Worm (Caenorhabditis elegans) whole organism, young adult: Measurements from ENCODE around the gene srz-13.

ENCODE experiments used
- B0035.1 ChIP-seq: sonication (generic microtip); optimal IDR thresholded peaks from 2 replicates; lab custom pipeline; 2016; ENCODE audit warnings: missing genetic modification characterization, mild to moderate bottlenecking, missing compliant biosample characterization, missing genotype, missing genetic modification reagents
- F22D6.2 ChIP-seq: sonication (generic microtip); optimal IDR thresholded peaks from 2 replicates; lab custom pipeline; 2016; ENCODE audit warnings: mild to moderate bottlenecking, missing genetic modification characterization, missing compliant biosample characterization
- F23B12.7 ChIP-seq: sonication (generic microtip); optimal IDR thresholded peaks from 2 replicates; lab custom pipeline; 2017; ENCODE audit warnings: missing genetic modification characterization, mild to moderate bottlenecking, missing compliant biosample characterization, antibody characterized with exemption, moderate library complexity; ENCODE audit not compliant: insufficient read depth
- F33H1.4 ChIP-seq: fragments of 200-800 bp; sonication (Bioruptor generic); IDR thresholded peaks from 2 replicates; pipeline ENCODE4 v1.3.6; 2022; ENCODE audit warnings: missing genetic modification reagents, missing genetic modification characterization, missing compliant biosample characterization
- F39B2.1 ChIP-seq: fragments of 200-800 bp; sonication (Bioruptor generic); IDR thresholded peaks from 2 replicates; pipeline ENCODE4 v1.3.6; 2022; ENCODE audit warnings: missing genetic modification reagents, missing genetic modification characterization, missing compliant biosample characterization
- F49E8.2 ChIP-seq: sonication (generic microtip); optimal IDR thresholded peaks from 3 replicates; lab custom pipeline; 2017; ENCODE audit warnings: missing genetic modification characterization, mild to moderate bottlenecking, missing compliant biosample characterization, antibody characterized with exemption, moderate library complexity; ENCODE audit not compliant: insufficient read depth
- Y53F4B.3 ChIP-seq: fragments of 200-800 bp; sonication (Bioruptor generic); IDR thresholded peaks from 2 replicates; pipeline ENCODE4 v1.3.6; 2022; ENCODE audit warnings: missing genetic modification reagents, missing genetic modification characterization, missing compliant biosample characterization
- Y53G8AR.9 ChIP-seq: fragments of 200-800 bp; sonication (Bioruptor generic); conservative IDR thresholded peaks from 2 replicates; pipeline ENCODE4 v1.3.6; 2022; ENCODE audit warnings: missing genetic modification reagents, missing genetic modification characterization, missing compliant biosample characterization
- Y56A3A.18 ChIP-seq: fragments of 200-800 bp; sonication (Bioruptor generic); IDR thresholded peaks from 2 replicates; pipeline ENCODE4 v1.3.6; 2022; ENCODE audit warnings: missing genetic modification reagents, missing genetic modification characterization, missing compliant biosample characterization
- atf-7 ChIP-seq: sonication (generic microtip); optimal IDR thresholded peaks from 2 replicates; lab custom pipeline; 2017; ENCODE audit warnings: mild to moderate bottlenecking, missing genetic modification characterization, missing compliant biosample characterization
- cebp-1 ChIP-seq, 2 experiments: fragments of 200-800 bp in 1 of 2; sonication (Bioruptor generic) in 1 of 2; sonication (generic microtip) in 1 of 2; IDR thresholded peaks in 1 of 2; optimal IDR thresholded peaks in 1 of 2; 2 replicates each; pipeline versions ENCODE4 v1.3.6 to Lab custom; 2017 to 2022; ENCODE audit warnings: missing compliant biosample characterization in 2 of 2, missing genetic modification characterization in 2 of 2, mild to moderate bottlenecking in 1 of 2, missing genetic modification reagents in 1 of 2, moderate library complexity in 1 of 2
- cebp-2 ChIP-seq: fragments of 200-800 bp; sonication (Bioruptor generic); IDR thresholded peaks from 2 replicates; pipeline ENCODE4 v1.3.6; 2022; ENCODE audit warnings: missing genetic modification characterization, missing compliant biosample characterization
- ceh-27 ChIP-seq: fragments of 200-800 bp; sonication (Bioruptor generic); optimal IDR thresholded peaks from 2 replicates; lab custom pipeline; 2018; ENCODE audit warnings: mild to moderate bottlenecking, missing genetic modification characterization, moderate library complexity, missing compliant biosample characterization
- ceh-91 ChIP-seq: fragments of 200-800 bp; sonication (Bioruptor generic); IDR thresholded peaks from 2 replicates; pipeline ENCODE4 v1.3.6; 2022; ENCODE audit warnings: missing genetic modification reagents, missing genetic modification characterization, missing compliant biosample characterization
- dox-1 ChIP-seq: fragments of 200-800 bp; sonication (Bioruptor generic); IDR thresholded peaks from 2 replicates; pipeline ENCODE4 v1.3.6; 2022; ENCODE audit warnings: missing genetic modification reagents, missing genetic modification characterization, missing compliant biosample characterization
- efl-1 ChIP-seq: fragments of 150-350 bp; optimal IDR thresholded peaks from 2 replicates; lab custom pipeline; 2014; ENCODE audit warnings: missing biosample characterization, missing genetic modification reagents, missing genetic modification characterization
- ets-4 ChIP-seq: fragments of 200-800 bp; sonication (Bioruptor generic); optimal IDR thresholded peaks from 2 replicates; lab custom pipeline; 2018; ENCODE audit warnings: mild to moderate bottlenecking, missing genetic modification characterization, missing compliant biosample characterization
- gei-17 ChIP-seq: fragments of 200-800 bp; sonication (Bioruptor generic); optimal IDR thresholded peaks from 2 replicates; lab custom pipeline; 2018; ENCODE audit warnings: mild to moderate bottlenecking, missing genetic modification characterization, missing compliant biosample characterization
- hlh-26 ChIP-seq: fragments of 200-800 bp; sonication (Bioruptor generic); conservative IDR thresholded peaks from 2 replicates; pipeline ENCODE4 v1.3.6; 2022; ENCODE audit warnings: missing genetic modification reagents, missing genetic modification characterization, missing compliant biosample characterization
- hmg-1.2 ChIP-seq: fragments of 200-800 bp; sonication (Bioruptor generic); IDR thresholded peaks from 2 replicates; pipeline ENCODE4 v1.3.6; 2022; ENCODE audit warnings: missing genetic modification reagents, missing genetic modification characterization, missing compliant biosample characterization
- let-607 ChIP-seq, 2 experiments: fragments of 200-800 bp in 1 of 2; sonication (Bioruptor generic) in 1 of 2; sonication (generic microtip) in 1 of 2; optimal IDR thresholded peaks; 2 replicates each; lab custom pipeline; 2016 to 2018; ENCODE audit warnings: mild to moderate bottlenecking in 2 of 2, missing compliant biosample characterization in 2 of 2, missing genetic modification characterization in 2 of 2, moderate library complexity in 2 of 2, missing genotype in 1 of 2
- mcd-1 ChIP-seq: fragments of 200-800 bp; sonication (Bioruptor generic); IDR thresholded peaks from 2 replicates; pipeline ENCODE4 v1.3.6; 2022; ENCODE audit warnings: missing genetic modification reagents, missing genetic modification characterization, missing compliant biosample characterization
- mes-4 ChIP-seq: sonication (generic microtip); optimal IDR thresholded peaks from 2 replicates; lab custom pipeline; 2016; ENCODE audit warnings: missing genotype, missing genetic modification characterization, missing compliant biosample characterization
- nhr-120 ChIP-seq: fragments of 200-800 bp; sonication (Bioruptor generic); IDR thresholded peaks from 2 replicates; pipeline ENCODE4 v1.3.6; 2022; ENCODE audit warnings: missing genetic modification characterization, missing compliant biosample characterization
- pha-4 ChIP-seq: fragments of 150-350 bp; sonication (generic microtip); optimal IDR thresholded peaks from 2 replicates; lab custom pipeline; 2014; ENCODE audit warnings: missing biosample characterization, missing genetic modification reagents, missing genetic modification characterization
- sdz-38 ChIP-seq: sonication (generic microtip); optimal IDR thresholded peaks from 2 replicates; lab custom pipeline; 2016; ENCODE audit warnings: missing genotype, missing genetic modification characterization, missing compliant biosample characterization
- snpc-4 ChIP-seq, 5 experiments: fragments of 150-350 bp in 1 of 5; sonication (generic microtip) in 4 of 5; optimal IDR thresholded peaks; 2 replicates each; lab custom pipeline; 2014 to 2018; ENCODE audit warnings: missing genetic modification characterization in 5 of 5, missing biosample characterization in 3 of 5, antibody characterized with exemption in 2 of 5, mild to moderate bottlenecking in 2 of 5, missing compliant biosample characterization in 2 of 5, missing genotype in 2 of 5, moderate library complexity in 2 of 5, missing genetic modification reagents in 1 of 5
- zim-3 ChIP-seq: sonication (generic microtip); optimal IDR thresholded peaks from 2 replicates; lab custom pipeline; 2017; ENCODE audit warnings: mild to moderate bottlenecking, missing genetic modification characterization, moderate library complexity, missing compliant biosample characterization
- ztf-18 ChIP-seq: sonication (generic microtip); optimal IDR thresholded peaks from 2 replicates; lab custom pipeline; 2016; ENCODE audit warnings: missing genotype, mild to moderate bottlenecking, missing genetic modification characterization, missing compliant biosample characterization
- ztf-28 ChIP-seq: fragments of 200-800 bp; sonication (Bioruptor generic); IDR thresholded peaks from 2 replicates; pipeline ENCODE4 v1.3.6; 2022; ENCODE audit warnings: missing genetic modification reagents, missing genetic modification characterization, missing compliant biosample characterization

The srz-13 gene

DNA sequence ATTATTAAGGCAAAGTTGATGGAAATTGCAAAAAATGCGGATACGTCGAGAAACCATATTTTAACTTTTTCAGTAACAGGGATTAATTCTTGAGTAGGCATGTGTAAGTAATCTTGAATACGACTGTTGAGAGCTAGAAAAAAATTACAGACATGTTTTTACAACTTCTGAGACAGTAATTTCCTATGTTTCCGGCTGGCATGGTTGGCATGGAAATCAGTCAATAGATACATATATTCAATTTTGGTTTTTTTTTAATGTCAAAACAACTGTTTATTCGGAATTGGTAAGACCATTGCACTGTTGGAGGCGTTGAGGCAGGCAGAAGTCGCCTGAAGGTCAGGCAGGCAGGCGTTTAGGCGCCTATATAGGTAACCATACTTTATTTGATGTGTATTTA, 28.8 kb upstream of the srz-13 start, which contains the start of gene str-254:
Gene str-254 (minus strand): TSS at position 101 of the 400 bp plus-strand sequence.
- TF ChIP-seq cebp-2 (GFP tag; lab: Robert Waterston, UW) = no peak

DNA sequence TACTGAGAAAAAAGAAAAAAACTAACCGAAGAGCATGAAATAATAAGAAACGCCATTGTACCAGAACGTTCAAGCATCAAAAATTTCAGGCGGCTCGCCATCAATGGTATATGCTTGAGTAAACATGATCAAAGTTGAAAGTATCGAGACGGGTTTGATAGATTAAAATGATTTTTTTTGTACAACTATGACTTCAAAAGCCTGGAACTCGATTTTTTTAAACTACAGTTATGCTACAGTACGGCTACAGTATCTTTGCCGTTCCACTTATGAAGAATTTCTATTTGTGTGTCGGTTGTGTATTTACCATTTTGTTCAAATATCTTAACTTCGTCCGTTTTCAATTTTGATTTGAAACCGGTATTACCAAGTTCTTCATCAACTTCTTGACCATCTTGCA, 27.1 kb upstream of the srz-13 start, which contains the start of gene str-97:
Gene str-97 (minus strand): TSS at position 101 of the 400 bp plus-strand sequence.
- TF ChIP-seq Y56A3A.18 (GFP tag; lab: Robert Waterston, UW) = no peak
- TF ChIP-seq ceh-91 = no peak
- TF ChIP-seq gei-17 (GFP tag; lab: Kevin White, UChicago) = no peak
- no peak for TF ChIP-seq Y53G8AR.9 (GFP tag; lab: Robert Waterston, UW)
- no peak for TF ChIP-seq hlh-26
- no peak for TF ChIP-seq snpc-4 (GFP tag; optimal IDR thresholded peaks at IDR 0.05; lab: Kevin White, UChicago)
- no peak for TF ChIP-seq snpc-4 (tag; optimal IDR thresholded peaks at IDR 0.05; lab: Kevin White, UChicago)
- TF ChIP-seq ztf-28 = no peak
- TF ChIP-seq F22D6.2 (tag; lab: Kevin White, UChicago) = no peak
- TF ChIP-seq mcd-1 (GFP tag; lab: Robert Waterston, UW) = no peak

- TF ChIP-seq F33H1.4 = no peak
- TF ChIP-seq atf-7 = no peak
- no peak for TF ChIP-seq zim-3 (tag; lab: Kevin White, UChicago)
- TF ChIP-seq B0035.1 (tag; lab: Kevin White, UChicago) = no peak
- no peak for TF ChIP-seq F49E8.2 (tag; lab: Kevin White, UChicago)
- no peak for TF ChIP-seq sdz-38 (tag; lab: Kevin White, UChicago)
- TF ChIP-seq Y53F4B.3 (GFP tag; lab: Robert Waterston, UW) = no peak
- TF ChIP-seq mes-4 (tag; lab: Kevin White, UChicago) = no peak
- no peak for TF ChIP-seq ceh-91
- TF ChIP-seq ztf-18 (tag; lab: Kevin White, UChicago) = no peak
Measured at ce11 chrV:16158391-16158790, 23.8 kb upstream of the srz-13 start, which contains the start of gene str-99. TSS of gene str-99 (minus strand) at chrV:16158491.

ce11 chrV:16159594-16159993, 22.6 kb upstream of the srz-13 start, which contains the start of gene F10A3.17:
TSS of gene F10A3.17 (minus strand) at chrV:16159694.
- TF ChIP-seq nhr-120 (GFP tag; lab: Robert Waterston, UW) = no peak
- TF ChIP-seq ets-4 (GFP tag; lab: Kevin White, UChicago) = no peak
- TF ChIP-seq dox-1 (GFP tag; lab: Robert Waterston, UW) = no peak
- no peak for TF ChIP-seq F33H1.4
- TF ChIP-seq zim-3 (tag; lab: Kevin White, UChicago) = no peak
- no peak for TF ChIP-seq pha-4
- TF ChIP-seq let-607 (tag; optimal IDR thresholded peaks at IDR 0.05; lab: Kevin White, UChicago) = no peak
- no peak for TF ChIP-seq F23B12.7
- TF ChIP-seq hmg-1.2 (GFP tag; lab: Robert Waterston, UW) = no peak
- no peak for TF ChIP-seq ceh-27
- no peak for TF ChIP-seq F39B2.1
- TF ChIP-seq efl-1 (GFP tag; lab: Kevin White, UChicago) = no peak

DNA sequence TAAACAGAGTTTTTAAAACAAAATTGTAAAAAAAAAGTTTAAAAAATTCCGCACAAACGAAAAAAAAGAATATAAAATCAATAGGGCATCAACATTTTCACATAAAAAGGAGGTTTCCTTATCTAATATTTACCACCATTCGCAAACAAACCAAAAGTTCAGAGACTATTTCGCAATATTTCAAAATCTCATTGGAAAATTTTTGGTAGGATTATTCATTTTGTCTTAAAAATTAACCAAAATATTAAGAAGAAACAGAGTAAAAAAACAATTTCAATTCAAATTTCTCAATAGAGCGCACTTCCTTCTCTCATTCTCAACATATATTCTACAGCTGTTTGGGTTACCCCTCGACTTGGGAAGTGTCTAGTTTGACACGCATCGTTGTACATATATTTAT, 22.1 kb upstream of the srz-13 start:
- peak; percentile 85 for TF ChIP-seq cebp-1 (GFP tag; IDR thresholded peaks at IDR 0.05; lab: Robert Waterston, UW)
- peak; percentile 96 for TF ChIP-seq cebp-1 (tag; optimal IDR thresholded peaks at IDR 0.05; lab: Kevin White, UChicago)
- TF ChIP-seq pha-4 = no peak
